Fruit fly (Drosophila melanogaster) whole organism, embryonic: ENCODE measurements around the gene mxt.

Experiments used
- Adf1 ChIP-seq: fragments of 200-800 bp; sonication (Bioruptor generic); IDR thresholded peaks from 2 replicates; pipeline ENCODE4 v1.3.6; 2022; ENCODE audit warnings: missing biosample characterization, missing genetic modification characterization
- BEAF-32 ChIP-seq: fragments of 200-800 bp; sonication (Bioruptor generic); optimal IDR thresholded peaks from 3 replicates; lab custom pipeline; 2017; ENCODE audit warnings: missing biosample characterization, missing genetic modification characterization, mild to moderate bottlenecking, moderate library complexity, missing genetic modification reagents
- CG10209 ChIP-seq: fragments of 200-800 bp; sonication (Bioruptor generic); optimal IDR thresholded peaks from 3 replicates; lab custom pipeline; 2017; ENCODE audit warnings: missing biosample characterization, mild to moderate bottlenecking, missing genetic modification characterization, missing genetic modification reagents
- CG10543 ChIP-seq: fragments of 200-800 bp; sonication (Bioruptor generic); optimal IDR thresholded peaks from 3 replicates; lab custom pipeline; 2017; ENCODE audit warnings: missing biosample characterization, mild to moderate bottlenecking, missing genetic modification characterization, moderate library complexity
- CG11085 ChIP-seq: fragments of 200-800 bp; sonication (Bioruptor generic); IDR thresholded peaks from 2 replicates; pipeline ENCODE4 v1.3.6; 2022; ENCODE audit warnings: missing biosample characterization, missing genetic modification characterization
- CG11696 ChIP-seq: fragments of 200-800 bp; sonication (Bioruptor generic); IDR thresholded peaks from 2 replicates; pipeline ENCODE4 v1.3.6; 2022; ENCODE audit warnings: missing biosample characterization, missing genetic modification characterization
- CG12236 ChIP-seq: fragments of 200-800 bp; sonication (Bioruptor generic); optimal IDR thresholded peaks from 2 replicates; lab custom pipeline; 2016; ENCODE audit warnings: missing biosample characterization, missing genetic modification characterization
- CG12744 ChIP-seq: fragments of 200-800 bp; sonication (Bioruptor generic); optimal IDR thresholded peaks from 2 replicates; lab custom pipeline; 2016; ENCODE audit warnings: missing biosample characterization, missing genetic modification characterization
- CG13123 ChIP-seq: fragments of 200-800 bp; sonication (Bioruptor generic); optimal IDR thresholded peaks from 2 replicates; lab custom pipeline; 2016; ENCODE audit warnings: missing biosample characterization, missing genetic modification characterization
- CG13894 ChIP-seq: fragments of 200-800 bp; sonication (Bioruptor generic); optimal IDR thresholded peaks from 3 replicates; lab custom pipeline; 2018; ENCODE audit warnings: missing biosample characterization, mild to moderate bottlenecking, missing genetic modification characterization, moderate library complexity
- CG14050 ChIP-seq: fragments of 200-800 bp; sonication (Bioruptor generic); IDR thresholded peaks from 3 replicates; pipeline ENCODE4 v1.3.6; 2022; ENCODE audit warnings: missing biosample characterization, missing genetic modification characterization
- CG14710 ChIP-seq: fragments of 200-800 bp; sonication (Bioruptor generic); optimal IDR thresholded peaks from 3 replicates; lab custom pipeline; 2019; ENCODE audit warnings: missing biosample characterization, mild to moderate bottlenecking, missing genetic modification characterization, moderate library complexity
- CG1602 ChIP-seq: fragments of 200-800 bp; sonication (Bioruptor generic); optimal IDR thresholded peaks from 3 replicates; lab custom pipeline; 2016; ENCODE audit warnings: missing biosample characterization, missing genetic modification characterization
- CG18476 ChIP-seq: fragments of 200-800 bp; sonication (Bioruptor generic); optimal IDR thresholded peaks from 2 replicates; lab custom pipeline; 2016; ENCODE audit warnings: missing biosample characterization, mild to moderate bottlenecking, missing genetic modification characterization
- CG33213 ChIP-seq: fragments of 200-800 bp; sonication (Bioruptor generic); optimal IDR thresholded peaks from 3 replicates; lab custom pipeline; 2016; ENCODE audit warnings: missing biosample characterization, missing genetic modification characterization
- CG42726 ChIP-seq: fragments of 200-800 bp; sonication (Bioruptor generic); IDR thresholded peaks from 2 replicates; pipeline ENCODE4 v1.3.6; 2022; ENCODE audit warnings: missing biosample characterization, missing genetic modification characterization; ENCODE audit not compliant: partially characterized antibody
- CG4328 ChIP-seq: fragments of 200-800 bp; sonication (Bioruptor generic); optimal IDR thresholded peaks from 3 replicates; lab custom pipeline; 2017; ENCODE audit warnings: missing biosample characterization, missing genetic modification reagents, missing genetic modification characterization
- CG4404 ChIP-seq: fragments of 200-800 bp; sonication (Bioruptor generic); IDR thresholded peaks from 2 replicates; pipeline ENCODE4 v1.3.6; 2022; ENCODE audit warnings: missing biosample characterization, missing genetic modification characterization
- CG7372 ChIP-seq: fragments of 200-800 bp; sonication (Bioruptor generic); IDR thresholded peaks from 2 replicates; pipeline ENCODE4 v1.3.6; 2022; ENCODE audit warnings: missing biosample characterization, missing genetic modification characterization
- CG7786 ChIP-seq: fragments of 200-800 bp; sonication (Bioruptor generic); optimal IDR thresholded peaks from 2 replicates; lab custom pipeline; 2016; ENCODE audit warnings: missing biosample characterization, missing genetic modification characterization
- CG7963 ChIP-seq: fragments of 200-800 bp; sonication (Bioruptor generic); IDR thresholded peaks from 3 replicates; pipeline ENCODE4 v1.3.6; 2022; ENCODE audit warnings: missing biosample characterization, missing genetic modification characterization; ENCODE audit not compliant: partially characterized antibody
- CG7987 ChIP-seq: fragments of 200-800 bp; sonication (Bioruptor generic); optimal IDR thresholded peaks from 2 replicates; lab custom pipeline; 2018; ENCODE audit warnings: missing biosample characterization, mild to moderate bottlenecking, missing genetic modification characterization, moderate library complexity
- CG8359 ChIP-seq: fragments of 200-800 bp; sonication (Bioruptor generic); optimal IDR thresholded peaks from 2 replicates; lab custom pipeline; 2017; ENCODE audit warnings: missing biosample characterization, mild to moderate bottlenecking, missing genetic modification characterization, borderline replicate concordance
- CG9817 ChIP-seq: fragments of 200-800 bp; sonication (Bioruptor generic); optimal IDR thresholded peaks from 2 replicates; lab custom pipeline; 2018; ENCODE audit warnings: missing biosample characterization, mild to moderate bottlenecking, missing genetic modification characterization, moderate library complexity
- CTCF ChIP-seq: fragments of 200-800 bp; sonication (Bioruptor generic); optimal IDR thresholded peaks from 2 replicates; lab custom pipeline; 2017; ENCODE audit warnings: missing biosample characterization, mild to moderate bottlenecking, missing genetic modification characterization, moderate library complexity
- CrebB ChIP-seq: fragments of 200-800 bp; sonication (Bioruptor generic); optimal IDR thresholded peaks from 3 replicates; lab custom pipeline; 2018; ENCODE audit warnings: missing biosample characterization, mild to moderate bottlenecking, missing genetic modification characterization
- ERR ChIP-seq: fragments of 200-800 bp; sonication (Bioruptor generic); optimal IDR thresholded peaks from 2 replicates; lab custom pipeline; 2016; ENCODE audit warnings: missing biosample characterization, missing genetic modification characterization
- Fer3 ChIP-seq: fragments of 200-800 bp; sonication (Bioruptor generic); optimal IDR thresholded peaks from 2 replicates; lab custom pipeline; 2018; ENCODE audit warnings: missing biosample characterization, mild to moderate bottlenecking, missing genetic modification characterization, moderate library complexity
- GATAe ChIP-seq: fragments of 200-800 bp; sonication (Bioruptor generic); conservative IDR thresholded peaks from 2 replicates; pipeline ENCODE4 v1.3.6; 2022; ENCODE audit warnings: missing biosample characterization, missing genetic modification characterization
- H2.0 ChIP-seq: fragments of 200-800 bp; sonication (Bioruptor generic); IDR thresholded peaks from 2 replicates; pipeline ENCODE4 v1.3.6; 2022; ENCODE audit warnings: missing biosample characterization, missing genetic modification characterization
- HLH4C ChIP-seq: fragments of 200-800 bp; sonication (Bioruptor generic); IDR thresholded peaks from 3 replicates; pipeline ENCODE4 v1.3.6; 2022; ENCODE audit warnings: missing biosample characterization, missing genetic modification characterization; ENCODE audit not compliant: partially characterized antibody
- Hand ChIP-seq: fragments of 200-800 bp; sonication (Bioruptor generic); optimal IDR thresholded peaks from 2 replicates; lab custom pipeline; 2017; ENCODE audit warnings: mild to moderate bottlenecking, missing biosample characterization, missing genetic modification reagents, missing genetic modification characterization
- Mad ChIP-seq: fragments of 200-800 bp; sonication (Bioruptor generic); optimal IDR thresholded peaks from 2 replicates; lab custom pipeline; 2016; ENCODE audit warnings: missing biosample characterization, missing genetic modification characterization
- Rx ChIP-seq: fragments of 200-800 bp; sonication (Bioruptor generic); IDR thresholded peaks from 2 replicates; pipeline ENCODE4 v1.3.6; 2022; ENCODE audit warnings: missing biosample characterization, missing genetic modification characterization
- Six4 ChIP-seq: fragments of 200-800 bp; sonication (Bioruptor generic); optimal IDR thresholded peaks from 2 replicates; lab custom pipeline; 2016; ENCODE audit warnings: missing biosample characterization, missing genetic modification characterization
- Taf1 ChIP-seq: fragments of 200-800 bp; sonication (Bioruptor generic); IDR thresholded peaks from 2 replicates; pipeline ENCODE4 v1.3.6; 2022; ENCODE audit warnings: missing biosample characterization, missing genetic modification characterization
- Xbp1 ChIP-seq: fragments of 200-800 bp; sonication (Bioruptor generic); optimal IDR thresholded peaks from 3 replicates; lab custom pipeline; 2016; ENCODE audit warnings: missing biosample characterization, mild to moderate bottlenecking, missing genetic modification characterization
- YL-1 ChIP-seq: fragments of 200-800 bp; sonication (Bioruptor generic); optimal IDR thresholded peaks from 3 replicates; lab custom pipeline; 2017; ENCODE audit warnings: missing biosample characterization, mild to moderate bottlenecking, missing genetic modification characterization
- ase ChIP-seq: fragments of 200-800 bp; sonication (Bioruptor generic); IDR thresholded peaks from 3 replicates; pipeline ENCODE4 v1.3.6; 2022; ENCODE audit warnings: missing biosample characterization, missing genetic modification characterization
- dimm ChIP-seq: fragments of 200-800 bp; sonication (Bioruptor generic); IDR thresholded peaks from 2 replicates; pipeline ENCODE4 v1.3.6; 2022; ENCODE audit warnings: missing biosample characterization, missing genetic modification characterization
- grau ChIP-seq: fragments of 200-800 bp; optimal IDR thresholded peaks from 3 replicates; lab custom pipeline; 2019; ENCODE audit warnings: missing biosample characterization, mild to moderate bottlenecking, missing genetic modification characterization, moderate library complexity
- jumu ChIP-seq: fragments of 200-800 bp; sonication (Bioruptor generic); optimal IDR thresholded peaks from 3 replicates; lab custom pipeline; 2016; ENCODE audit warnings: missing biosample characterization, missing genetic modification characterization
- kah ChIP-seq: fragments of 200-800 bp; sonication (Bioruptor generic); optimal IDR thresholded peaks from 2 replicates; lab custom pipeline; 2018; ENCODE audit warnings: missing biosample characterization, mild to moderate bottlenecking, missing genetic modification characterization
- kay ChIP-seq: fragments of 200-800 bp; sonication (Bioruptor generic); optimal IDR thresholded peaks from 2 replicates; lab custom pipeline; 2016; ENCODE audit warnings: missing biosample characterization, missing genetic modification characterization
- nerfin-1 ChIP-seq: fragments of 200-800 bp; sonication (Bioruptor generic); optimal IDR thresholded peaks from 3 replicates; lab custom pipeline; 2019; ENCODE audit warnings: missing biosample characterization, mild to moderate bottlenecking, missing genetic modification characterization, moderate library complexity
- phol ChIP-seq: fragments of 200-800 bp; sonication (Bioruptor generic); optimal IDR thresholded peaks from 3 replicates; lab custom pipeline; 2018; ENCODE audit warnings: missing biosample characterization, mild to moderate bottlenecking, missing genetic modification characterization, moderate library complexity
- row ChIP-seq: fragments of 200-800 bp; sonication (Bioruptor generic); IDR thresholded peaks from 3 replicates; pipeline ENCODE4 v1.3.6; 2022; ENCODE audit warnings: missing biosample characterization, missing genetic modification characterization
- sim ChIP-seq: fragments of 200-800 bp; sonication (Bioruptor generic); IDR thresholded peaks from 2 replicates; pipeline ENCODE4 v1.3.6; 2022; ENCODE audit warnings: missing biosample characterization, missing genetic modification characterization
- so ChIP-seq: fragments of 200-800 bp; sonication (Bioruptor generic); IDR thresholded peaks from 3 replicates; pipeline ENCODE4 v1.3.6; 2022; ENCODE audit warnings: missing biosample characterization, missing genetic modification characterization
- tna ChIP-seq: fragments of 200-800 bp; sonication (Bioruptor generic); IDR thresholded peaks from 2 replicates; pipeline ENCODE4 v1.3.6; 2022; ENCODE audit warnings: missing biosample characterization, missing genetic modification characterization; ENCODE audit not compliant: partially characterized antibody
- zen ChIP-seq: fragments of 200-800 bp; sonication (Bioruptor generic); optimal IDR thresholded peaks from 3 replicates; lab custom pipeline; 2018; ENCODE audit warnings: missing biosample characterization, mild to moderate bottlenecking, missing genetic modification characterization, moderate library complexity

The mxt gene

DNA sequence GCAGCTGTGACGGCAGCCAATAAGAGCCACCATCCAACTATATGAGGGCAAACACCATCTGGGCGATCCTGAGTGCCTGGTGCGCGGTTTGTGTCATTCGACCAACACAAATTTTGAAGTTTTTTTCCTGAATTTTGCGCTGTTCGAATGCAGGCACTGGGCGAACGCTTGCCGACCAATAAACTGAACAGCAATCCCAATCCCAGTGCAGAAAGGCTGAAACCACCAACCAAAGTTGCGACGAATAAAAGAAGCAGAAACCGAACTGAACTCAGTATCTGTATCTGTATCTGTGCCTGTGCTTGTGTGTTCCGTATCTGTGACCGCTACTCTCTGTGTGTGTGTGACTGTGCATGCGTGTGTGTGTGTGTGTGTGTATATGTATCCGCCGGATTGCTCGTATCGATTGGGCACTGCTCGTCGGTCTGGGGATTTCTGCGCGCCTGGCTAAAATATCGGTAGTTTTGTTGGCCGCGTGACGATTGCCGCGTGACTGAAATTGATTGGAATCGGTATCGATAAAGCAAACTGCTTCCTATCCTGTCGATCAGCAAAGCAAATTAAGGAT lies 35.5 kb downstream of the mxt start (continued):
- TF ChIP-seq BEAF-32 (GFP tag; lab: Kevin White, UChicago), result peak; percentile 71
- TF ChIP-seq phol, result no peak
- TF ChIP-seq CTCF, result no peak
- no peak for TF ChIP-seq CG14710 (tag; lab: Kevin White, UChicago)
- no peak for TF ChIP-seq CG13123 (GFP tag; lab: Kevin White, UChicago)
- TF ChIP-seq ase (GFP tag; lab: Robert Waterston, UW), result no peak
- no peak for TF ChIP-seq CG8359 (GFP tag; lab: Kevin White, UChicago)
- no peak for TF ChIP-seq CrebB (tag; lab: Kevin White, UChicago)
- TF ChIP-seq tna (GFP tag; lab: Robert Waterston, UW), result peak; percentile 69; the same call in 1 of the 2 replicates
- TF ChIP-seq CG12744 (GFP tag; lab: Kevin White, UChicago), result no peak
- TF ChIP-seq CG12236 (GFP tag; lab: Kevin White, UChicago), result no peak
- TF ChIP-seq CG4328, result peak; percentile 31
- no peak for TF ChIP-seq Xbp1 (GFP tag; lab: Kevin White, UChicago)
- TF ChIP-seq GATAe (GFP tag; lab: Robert Waterston, UW), result peak; percentile 65
- no peak for TF ChIP-seq CG18476 (GFP tag; lab: Kevin White, UChicago)
- no peak for TF ChIP-seq Six4 (GFP tag; lab: Kevin White, UChicago)
- TF ChIP-seq CG1602, result no peak
- peak; percentile 80 for TF ChIP-seq kah (GFP tag; lab: Kevin White, UChicago)
- TF ChIP-seq jumu (GFP tag; lab: Kevin White, UChicago), result no peak
- peak; percentile 95 for TF ChIP-seq CG10543 (GFP tag; lab: Kevin White, UChicago)
- no peak for TF ChIP-seq CG11085 (GFP tag; lab: Robert Waterston, UW)
- TF ChIP-seq HLH4C (GFP tag; lab: Robert Waterston, UW), result peak; percentile 60; the same call in 1 of the 3 replicates
- peak; percentile 76 for TF ChIP-seq CG42726 (GFP tag; lab: Robert Waterston, UW)
- TF ChIP-seq Fer3 (tag; lab: Kevin White, UChicago), result no peak
- TF ChIP-seq so (GFP tag; lab: Robert Waterston, UW), result peak; percentile 65; the same call in 2 of the 3 replicates
- 0 out of 2 replicates have a peak, but pooled peaks have one; percentile 12 for TF ChIP-seq CG11696 (GFP tag; lab: Robert Waterston, UW)
- TF ChIP-seq Taf1 (GFP tag; lab: Robert Waterston, UW), result no peak
- TF ChIP-seq Adf1 (GFP tag; lab: Robert Waterston, UW), result peak; percentile 74
- peak; percentile 93 for TF ChIP-seq CG13894 (tag; lab: Kevin White, UChicago)
- TF ChIP-seq CG9817 (tag; lab: Kevin White, UChicago), result no peak
- TF ChIP-seq sim, result no peak
- TF ChIP-seq Rx (GFP tag; lab: Robert Waterston, UW), result no peak
- TF ChIP-seq CG7963 (GFP tag; lab: Robert Waterston, UW), result peak; percentile 71
- no peak for TF ChIP-seq YL-1 (GFP tag; lab: Kevin White, UChicago)
- TF ChIP-seq CG14050 (GFP tag; lab: Robert Waterston, UW), result no peak
- peak; percentile 63 for TF ChIP-seq CG7987 (GFP tag; lab: Kevin White, UChicago)
- peak; percentile 23 for TF ChIP-seq CG33213 (GFP tag; lab: Kevin White, UChicago)
- no peak for TF ChIP-seq kay (GFP tag; lab: Kevin White, UChicago)
- no peak; the same call in 2 of the 3 replicates for TF ChIP-seq row (GFP tag; lab: Robert Waterston, UW)
- TF ChIP-seq dimm (GFP tag; lab: Robert Waterston, UW), result no peak
- no peak for TF ChIP-seq zen (tag; lab: Kevin White, UChicago)
- TF ChIP-seq grau (tag; lab: Kevin White, UChicago), result no peak
- no peak for TF ChIP-seq Mad (GFP tag; lab: Kevin White, UChicago)
- no peak for TF ChIP-seq CG4404 (GFP tag; lab: Robert Waterston, UW)
- TF ChIP-seq H2.0, result no peak
- TF ChIP-seq CG7372 (GFP tag; lab: Robert Waterston, UW), result no peak
- TF ChIP-seq nerfin-1, result peak; percentile 12
- no peak for TF ChIP-seq CG10209 (GFP tag; lab: Kevin White, UChicago)
- no peak for TF ChIP-seq Hand
- TF ChIP-seq CG7786 (GFP tag; lab: Kevin White, UChicago), result no peak
- no peak for TF ChIP-seq ERR (GFP tag; lab: Kevin White, UChicago)
